Worm (Caenorhabditis elegans) whole organism, late embryonic: ENCODE data around the gene T24E12.1.

Source experiments
- C08G9.2 ChIP-seq: sonication (generic microtip); optimal IDR thresholded peaks from 2 replicates; lab custom pipeline; 2016; ENCODE audit warnings: mild to moderate bottlenecking, missing genetic modification characterization, moderate library complexity, missing compliant biosample characterization
- K09A11.1 ChIP-seq: sonication (generic microtip); optimal IDR thresholded peaks from 2 replicates; lab custom pipeline; 2017; ENCODE audit warnings: antibody characterized with exemption, mild to moderate bottlenecking, missing genetic modification characterization, missing compliant biosample characterization; ENCODE audit not compliant: insufficient read depth
- ama-1 ChIP-seq: fragments of 150-350 bp; optimal IDR thresholded peaks from 2 replicates; lab custom pipeline; 2014
- ceh-19 ChIP-seq: fragments of 200-800 bp; sonication (Bioruptor generic); optimal IDR thresholded peaks from 2 replicates; lab custom pipeline; 2018; ENCODE audit warnings: mild to moderate bottlenecking, missing genetic modification characterization, missing compliant biosample characterization
- ceh-30 ChIP-seq: fragments of 150-350 bp; optimal IDR thresholded peaks from 2 replicates; lab custom pipeline; 2014; ENCODE audit warnings: missing biosample characterization, missing genetic modification characterization
- dmd-4 ChIP-seq: sonication (generic microtip); optimal IDR thresholded peaks from 2 replicates; lab custom pipeline; 2016; ENCODE audit warnings: borderline replicate concordance, missing genetic modification characterization, missing compliant biosample characterization
- elt-2 ChIP-seq: sonication (generic microtip); optimal IDR thresholded peaks from 2 replicates; lab custom pipeline; 2016; ENCODE audit warnings: missing genetic modification reagents, missing genetic modification characterization, missing compliant biosample characterization
- fkh-6 ChIP-seq: sonication (generic microtip); optimal IDR thresholded peaks from 2 replicates; lab custom pipeline; 2016; ENCODE audit warnings: missing genetic modification characterization, missing compliant biosample characterization
- hlh-13 ChIP-seq: fragments of 200-800 bp; sonication (Bioruptor generic); optimal IDR thresholded peaks from 2 replicates; lab custom pipeline; 2018; ENCODE audit warnings: mild to moderate bottlenecking, missing genetic modification characterization, missing compliant biosample characterization
- hlh-8 ChIP-seq: sonication (generic microtip); optimal IDR thresholded peaks from 2 replicates; lab custom pipeline; 2016; ENCODE audit warnings: missing genotype, missing genetic modification characterization, missing compliant biosample characterization
- madf-2 ChIP-seq: sonication (generic microtip); optimal IDR thresholded peaks from 2 replicates; lab custom pipeline; 2017; ENCODE audit warnings: missing genetic modification characterization, missing compliant biosample characterization
- nhr-11 ChIP-seq: fragments of 150-350 bp; optimal IDR thresholded peaks from 2 replicates; lab custom pipeline; 2014; ENCODE audit warnings: missing biosample characterization, missing genetic modification characterization
- pros-1 ChIP-seq: fragments of 150-350 bp; optimal IDR thresholded peaks from 2 replicates; lab custom pipeline; 2014; ENCODE audit warnings: missing biosample characterization, missing genetic modification reagents, missing genetic modification characterization
- rnt-1 ChIP-seq: sonication (generic microtip); optimal IDR thresholded peaks from 2 replicates; lab custom pipeline; 2016; ENCODE audit warnings: missing genetic modification characterization, missing compliant biosample characterization
- tbx-7 ChIP-seq: sonication (generic microtip); optimal IDR thresholded peaks from 2 replicates; lab custom pipeline; 2016; ENCODE audit warnings: missing genotype, missing genetic modification characterization, missing compliant biosample characterization
- unc-42 ChIP-seq: sonication (generic microtip); optimal IDR thresholded peaks from 2 replicates; lab custom pipeline; 2016; ENCODE audit warnings: missing genotype, missing genetic modification characterization, missing compliant biosample characterization
- unc-86 ChIP-seq: sonication (generic microtip); optimal IDR thresholded peaks from 2 replicates; lab custom pipeline; 2016; ENCODE audit warnings: missing genetic modification characterization, missing compliant biosample characterization
- ztf-16 ChIP-seq: sonication (generic microtip); optimal IDR thresholded peaks from 2 replicates; lab custom pipeline; 2017; ENCODE audit warnings: missing genetic modification characterization, missing compliant biosample characterization

The T24E12.1 gene

ce11 chrII:3835915-3836314, 50.6 kb downstream of the T24E12.1 start, which contains the start of gene oac-4:
Gene oac-4, minus strand, starts transcription at chrII:3836015.
- TF ChIP-seq ztf-16 (no peak), unc-42 (no peak), elt-2 (tag; lab: Kevin White, UChicago) (no peak), unc-86 (tag; lab: Kevin White, UChicago) (no peak), madf-2 (tag; lab: Kevin White, UChicago) (no peak), ceh-19 (GFP tag; lab: Kevin White, UChicago) (no peak), ceh-30 (tag; lab: Kevin White, UChicago) (no peak), hlh-8 (no peak), fkh-6 (tag; lab: Kevin White, UChicago) (no peak), hlh-13 (no peak), nhr-11 (tag; lab: Kevin White, UChicago) (no peak), tbx-7 (tag; lab: Kevin White, UChicago) (no peak), K09A11.1 (no peak), rnt-1 (tag; lab: Kevin White, UChicago) (no peak), dmd-4 (tag; lab: Kevin White, UChicago) (no peak), pros-1 (tag; lab: Kevin White, UChicago) (no peak), ama-1 (no peak), C08G9.2 (tag; lab: Kevin White, UChicago) (no peak)
